Worm (Caenorhabditis elegans): ENCODE results near the gene C27C12.4.

Gene C27C12.4

DNA sequence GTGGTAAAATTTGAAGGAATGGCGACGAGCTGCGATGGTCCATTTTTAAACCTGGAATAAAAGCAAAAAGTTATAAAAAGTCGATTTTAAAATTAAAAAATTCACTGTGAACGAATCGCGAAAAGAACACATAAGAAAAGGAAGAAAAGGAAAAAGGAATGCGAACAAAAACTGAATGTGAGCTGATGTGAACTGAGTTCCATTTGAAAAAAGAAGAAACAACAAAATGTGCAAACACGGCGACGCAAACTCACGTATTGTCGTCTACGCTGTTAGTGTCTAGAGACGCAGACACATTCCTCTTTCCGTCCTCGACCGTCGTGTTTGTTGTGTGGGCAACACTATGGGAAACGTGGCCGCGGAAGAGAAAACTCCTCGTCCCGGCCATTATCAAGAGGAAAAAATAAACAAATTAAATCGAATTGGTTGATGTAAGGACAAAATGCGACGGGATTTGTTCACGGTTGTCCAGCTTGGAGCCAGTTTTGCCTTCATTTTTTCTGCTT is at the start of gene C27C12.4, which contains the start of gene C27C12.1:
Gene C27C12.4, plus strand, starts transcription at position 375 of the 506 bp plus-strand sequence.
Gene C27C12.1, minus strand, starts transcription at position 51 of the 506 bp plus-strand sequence.
- TF ChIP-seq blmp-1 (tag; optimal IDR thresholded peaks at IDR 0.05) (no peak), ceh-83 (GFP tag; optimal IDR thresholded peaks at IDR 0.05) (no peak), bed-3 (GFP tag; optimal IDR thresholded peaks at IDR 0.05) (no peak), sptf-1 (tag; optimal IDR thresholded peaks at IDR 0.05) (no peak), mls-2 (tag; optimal IDR thresholded peaks at IDR 0.05) (no peak), nhr-12 (tag; optimal IDR thresholded peaks at IDR 0.05) (no peak), lsy-2 (tag; optimal IDR thresholded peaks at IDR 0.05) (peak; percentile 64), nhr-2 (tag; optimal IDR thresholded peaks at IDR 0.05) (no peak), tbx-8 (GFP tag; optimal IDR thresholded peaks at IDR 0.05) (no peak), drap-1 (GFP tag; optimal IDR thresholded peaks at IDR 0.05) (no peak), mab-5 (tag; optimal IDR thresholded peaks at IDR 0.05) (no peak), ces-1 (GFP tag; optimal IDR thresholded peaks at IDR 0.05) (peak; percentile 88), ztf-11 (tag; optimal IDR thresholded peaks at IDR 0.05) (no peak), sem-2 (GFP tag; optimal IDR thresholded peaks at IDR 0.05) (no peak), cnd-1 (tag; optimal IDR thresholded peaks at IDR 0.05) (peak; percentile 24), elt-3 (tag; optimal IDR thresholded peaks at IDR 0.05) (no peak), M03D4.4 (tag; optimal IDR thresholded peaks at IDR 0.05) (no peak), pha-4 (tag; optimal IDR thresholded peaks at IDR 0.05) (peak; percentile 86), lin-13 (tag; optimal IDR thresholded peaks at IDR 0.05) (peak; percentile 55), ceh-39 (tag; optimal IDR thresholded peaks at IDR 0.05) (peak; percentile 56), zip-8 (tag; optimal IDR thresholded peaks at IDR 0.05) (no peak), nhr-237 (tag; optimal IDR thresholded peaks at IDR 0.05) (peak; percentile 66), nhr-76 (tag; optimal IDR thresholded peaks at IDR 0.05) (no peak), mep-1 (tag; optimal IDR thresholded peaks at IDR 0.05) (peak; percentile 73), lin-32 (GFP tag; optimal IDR thresholded peaks at IDR 0.05) (no peak), ham-2 (GFP tag; optimal IDR thresholded peaks at IDR 0.05) (no peak), nhr-28 (tag; optimal IDR thresholded peaks at IDR 0.05) (no peak), ceh-43 (GFP tag; optimal IDR thresholded peaks at IDR 0.05) (no peak), hlh-1 (tag; optimal IDR thresholded peaks at IDR 0.05) (peak; percentile 45), elt-1 (tag; optimal IDR thresholded peaks at IDR 0.05; ENCODE audit: borderline replicate concordance, insufficient read depth) (no peak), unc-120 (tag; optimal IDR thresholded peaks at IDR 0.05; ENCODE audit: poor library complexity, severe bottlenecking) (peak; percentile 58), unc-39 (tag; optimal IDR thresholded peaks at IDR 0.05) (no peak), flh-1 (GFP tag; optimal IDR thresholded peaks at IDR 0.05) (no peak), snpc-4 (tag; optimal IDR thresholded peaks at IDR 0.05) (no peak), unc-62 (GFP tag; optimal IDR thresholded peaks at IDR 0.05) (peak; percentile 35)

DNA sequence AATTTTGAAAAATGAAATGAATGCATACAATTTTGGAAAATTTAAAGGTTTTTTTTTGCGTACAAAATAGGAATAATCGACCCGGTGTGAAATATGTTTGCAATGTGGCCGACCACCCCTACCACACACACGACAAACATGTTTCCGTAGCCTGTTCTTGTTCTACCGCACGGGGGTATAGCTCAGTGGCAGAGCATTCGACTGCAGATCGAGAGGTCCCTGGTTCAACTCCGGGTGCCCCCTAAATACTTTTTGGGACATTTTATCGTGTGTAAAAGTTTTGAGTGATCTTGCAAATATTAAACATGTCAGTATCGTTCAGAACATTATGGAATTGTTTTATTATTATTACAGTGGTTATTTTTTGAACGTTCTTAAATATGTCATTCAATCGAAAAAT is 49.2 kb upstream of the C27C12.4 start:
- no peak for TF ChIP-seq mab-5 (tag; optimal IDR thresholded peaks at IDR 0.05)
- peak; percentile 52 for TF ChIP-seq lin-32 (GFP tag; optimal IDR thresholded peaks at IDR 0.05)
- TF ChIP-seq elt-1 (tag; optimal IDR thresholded peaks at IDR 0.05; ENCODE audit: borderline replicate concordance, insufficient read depth) = no peak
- TF ChIP-seq mep-1 (tag; optimal IDR thresholded peaks at IDR 0.05) = no peak
- peak; percentile 87 for TF ChIP-seq M03D4.4 (tag; optimal IDR thresholded peaks at IDR 0.05)
- TF ChIP-seq ham-2 (GFP tag; optimal IDR thresholded peaks at IDR 0.05) = peak; percentile 55
- peak; percentile 91 for TF ChIP-seq ceh-83 (GFP tag; optimal IDR thresholded peaks at IDR 0.05)
- no peak for TF ChIP-seq nhr-76 (tag; optimal IDR thresholded peaks at IDR 0.05)
- no peak for TF ChIP-seq pha-4 (tag; optimal IDR thresholded peaks at IDR 0.05)
- no peak for TF ChIP-seq nhr-12 (tag; optimal IDR thresholded peaks at IDR 0.05)
- no peak for TF ChIP-seq blmp-1 (tag; optimal IDR thresholded peaks at IDR 0.05)
- peak; percentile 2 for TF ChIP-seq unc-62 (GFP tag; optimal IDR thresholded peaks at IDR 0.05)
- peak; percentile 71 for TF ChIP-seq flh-1 (GFP tag; optimal IDR thresholded peaks at IDR 0.05)
- peak; percentile 79 for TF ChIP-seq unc-120 (tag; optimal IDR thresholded peaks at IDR 0.05; ENCODE audit: poor library complexity, severe bottlenecking)
- peak; percentile 90 for TF ChIP-seq mls-2 (tag; optimal IDR thresholded peaks at IDR 0.05)
- peak; percentile 83 for TF ChIP-seq ceh-43 (GFP tag; optimal IDR thresholded peaks at IDR 0.05)
- peak; percentile 89 for TF ChIP-seq cnd-1 (tag; optimal IDR thresholded peaks at IDR 0.05)
- TF ChIP-seq drap-1 (GFP tag; optimal IDR thresholded peaks at IDR 0.05) = peak; percentile 90
- peak; percentile 91 for TF ChIP-seq sptf-1 (tag; optimal IDR thresholded peaks at IDR 0.05)
- no peak for TF ChIP-seq lsy-2 (tag; optimal IDR thresholded peaks at IDR 0.05)
- no peak for TF ChIP-seq unc-39 (tag; optimal IDR thresholded peaks at IDR 0.05)
- TF ChIP-seq ces-1 (GFP tag; optimal IDR thresholded peaks at IDR 0.05) = no peak
- peak; percentile 84 for TF ChIP-seq sem-2 (GFP tag; optimal IDR thresholded peaks at IDR 0.05)
- peak; percentile 73 for TF ChIP-seq bed-3 (GFP tag; optimal IDR thresholded peaks at IDR 0.05)
- peak; percentile 66 for TF ChIP-seq tbx-8 (GFP tag; optimal IDR thresholded peaks at IDR 0.05)
- TF ChIP-seq nhr-28 (tag; optimal IDR thresholded peaks at IDR 0.05) = no peak
- TF ChIP-seq nhr-237 (tag; optimal IDR thresholded peaks at IDR 0.05) = no peak
